Fruit fly (Drosophila melanogaster) whole organism, embryonic: ENCODE measurements around the gene TwdlE.

ENCODE experiments used
- Antp ChIP-seq: fragments of 200-800 bp; sonication (Bioruptor generic); optimal IDR thresholded peaks from 3 replicates; lab custom pipeline; 2016; ENCODE audit warnings: missing biosample characterization, missing genetic modification characterization
- Asciz ChIP-seq: fragments of 200-800 bp; sonication (Bioruptor generic); optimal IDR thresholded peaks from 2 replicates; lab custom pipeline; 2017; ENCODE audit warnings: missing biosample characterization, mild to moderate bottlenecking, missing genetic modification characterization, missing genetic modification reagents
- Atf-2 ChIP-seq: fragments of 200-800 bp; sonication (Bioruptor generic); optimal IDR thresholded peaks from 2 replicates; lab custom pipeline; 2016; ENCODE audit warnings: missing biosample characterization, missing genetic modification characterization
- Atf6 ChIP-seq: fragments of 200-800 bp; sonication (Bioruptor generic); IDR thresholded peaks from 2 replicates; pipeline ENCODE4 v1.3.6; 2022; ENCODE audit warnings: missing biosample characterization, missing genetic modification characterization
- CG1024 ChIP-seq: fragments of 200-800 bp; sonication (Bioruptor generic); IDR thresholded peaks from 2 replicates; pipeline ENCODE4 v1.3.6; 2022; ENCODE audit warnings: missing biosample characterization, missing genetic modification characterization
- CG10654 ChIP-seq: fragments of 200-800 bp; sonication (Bioruptor generic); optimal IDR thresholded peaks from 2 replicates; lab custom pipeline; 2016; ENCODE audit warnings: missing biosample characterization, missing genetic modification characterization
- CG11085 ChIP-seq: fragments of 200-800 bp; sonication (Bioruptor generic); IDR thresholded peaks from 2 replicates; pipeline ENCODE4 v1.3.6; 2022; ENCODE audit warnings: missing biosample characterization, missing genetic modification characterization
- CG11456 ChIP-seq: fragments of 200-800 bp; sonication (Bioruptor generic); IDR thresholded peaks from 3 replicates; pipeline ENCODE4 v1.3.6; 2022; ENCODE audit warnings: missing biosample characterization, missing genetic modification characterization
- CG11504 ChIP-seq: fragments of 200-800 bp; sonication (Bioruptor generic); optimal IDR thresholded peaks from 3 replicates; lab custom pipeline; 2019; ENCODE audit warnings: missing biosample characterization, mild to moderate bottlenecking, missing genetic modification characterization, moderate library complexity
- CG12104 ChIP-seq: fragments of 200-800 bp; sonication (Bioruptor generic); optimal IDR thresholded peaks from 3 replicates; lab custom pipeline; 2016; ENCODE audit warnings: missing biosample characterization, missing genetic modification characterization
- CG12236 ChIP-seq: fragments of 200-800 bp; sonication (Bioruptor generic); optimal IDR thresholded peaks from 2 replicates; lab custom pipeline; 2016; ENCODE audit warnings: missing biosample characterization, missing genetic modification characterization
- CG12391 ChIP-seq: fragments of 200-800 bp; sonication (Bioruptor generic); optimal IDR thresholded peaks from 3 replicates; lab custom pipeline; 2018; ENCODE audit warnings: missing biosample characterization, mild to moderate bottlenecking, missing genetic modification characterization, moderate library complexity
- CG12659 ChIP-seq: fragments of 200-800 bp; sonication (Bioruptor generic); optimal IDR thresholded peaks from 3 replicates; lab custom pipeline; 2017; ENCODE audit warnings: mild to moderate bottlenecking, missing biosample characterization, missing genetic modification reagents, missing genetic modification characterization
- CG12744 ChIP-seq: fragments of 200-800 bp; sonication (Bioruptor generic); optimal IDR thresholded peaks from 2 replicates; lab custom pipeline; 2016; ENCODE audit warnings: missing biosample characterization, missing genetic modification characterization
- CG15696 ChIP-seq: fragments of 200-800 bp; sonication (Bioruptor generic); optimal IDR thresholded peaks from 2 replicates; lab custom pipeline; 2019; ENCODE audit warnings: missing biosample characterization, mild to moderate bottlenecking, missing genetic modification characterization, moderate library complexity
- CG16813 ChIP-seq: fragments of 200-800 bp; sonication (Bioruptor generic); IDR thresholded peaks from 3 replicates; pipeline ENCODE4 v1.3.6; 2022; ENCODE audit warnings: missing biosample characterization, missing genetic modification characterization; ENCODE audit not compliant: partially characterized antibody
- CG17829 ChIP-seq: fragments of 200-800 bp; optimal IDR thresholded peaks from 2 replicates; lab custom pipeline; 2019; ENCODE audit warnings: missing biosample characterization, mild to moderate bottlenecking, missing genetic modification characterization, moderate library complexity
- CG18619 ChIP-seq: fragments of 200-800 bp; sonication (Bioruptor generic); optimal IDR thresholded peaks from 3 replicates; lab custom pipeline; 2017; ENCODE audit warnings: missing biosample characterization, mild to moderate bottlenecking, missing genetic modification characterization
- CG2678 ChIP-seq: fragments of 200-800 bp; sonication (Bioruptor generic); optimal IDR thresholded peaks from 3 replicates; lab custom pipeline; 2019; ENCODE audit warnings: missing biosample characterization, mild to moderate bottlenecking, missing genetic modification characterization, moderate library complexity
- CG30020 ChIP-seq: fragments of 200-800 bp; optimal IDR thresholded peaks from 2 replicates; lab custom pipeline; 2019; ENCODE audit warnings: missing biosample characterization, mild to moderate bottlenecking, missing genetic modification characterization, moderate library complexity
- CG3163 ChIP-seq: fragments of 200-800 bp; sonication (Bioruptor generic); optimal IDR thresholded peaks from 3 replicates; lab custom pipeline; 2016; ENCODE audit warnings: missing biosample characterization, missing genetic modification characterization
- CG3995 ChIP-seq: fragments of 200-800 bp; sonication (Bioruptor generic); optimal IDR thresholded peaks from 3 replicates; lab custom pipeline; 2016; ENCODE audit warnings: missing biosample characterization, missing genetic modification characterization
- CG6272 ChIP-seq: fragments of 200-800 bp; sonication (Bioruptor generic); IDR thresholded peaks from 2 replicates; pipeline ENCODE4 v1.3.6; 2022; ENCODE audit warnings: missing biosample characterization, missing genetic modification characterization
- CG6791 ChIP-seq: fragments of 200-800 bp; sonication (Bioruptor generic); IDR thresholded peaks from 3 replicates; pipeline ENCODE4 v1.3.6; 2022; ENCODE audit warnings: missing biosample characterization, missing genetic modification characterization; ENCODE audit not compliant: partially characterized antibody
- CG7963 ChIP-seq: fragments of 200-800 bp; sonication (Bioruptor generic); IDR thresholded peaks from 3 replicates; pipeline ENCODE4 v1.3.6; 2022; ENCODE audit warnings: missing biosample characterization, missing genetic modification characterization; ENCODE audit not compliant: partially characterized antibody
- CG8765 ChIP-seq: fragments of 200-800 bp; sonication (Bioruptor generic); IDR thresholded peaks from 2 replicates; pipeline ENCODE4 v1.3.6; 2022; ENCODE audit warnings: missing biosample characterization, missing genetic modification characterization
- CG8924 ChIP-seq: fragments of 200-800 bp; optimal IDR thresholded peaks from 3 replicates; lab custom pipeline; 2019; ENCODE audit warnings: missing biosample characterization, mild to moderate bottlenecking, missing genetic modification characterization, moderate library complexity
- CG9215 ChIP-seq: fragments of 200-800 bp; sonication (Bioruptor generic); IDR thresholded peaks from 2 replicates; pipeline ENCODE4 v1.3.6; 2022; ENCODE audit warnings: missing biosample characterization, missing genetic modification characterization
- MTF-1 ChIP-seq: fragments of 200-800 bp; sonication (Bioruptor generic); optimal IDR thresholded peaks from 2 replicates; lab custom pipeline; 2018; ENCODE audit warnings: missing biosample characterization, mild to moderate bottlenecking, missing genetic modification characterization, borderline replicate concordance
- Mrtf ChIP-seq: fragments of 200-800 bp; sonication (Bioruptor generic); IDR thresholded peaks from 3 replicates; pipeline ENCODE4 v1.3.6; 2022; ENCODE audit warnings: missing biosample characterization, missing genetic modification characterization
- Nf-YC ChIP-seq: fragments of 200-800 bp; optimal IDR thresholded peaks from 3 replicates; lab custom pipeline; 2019; ENCODE audit warnings: missing biosample characterization, mild to moderate bottlenecking, missing genetic modification characterization, moderate library complexity
- Ptx1 ChIP-seq: fragments of 200-800 bp; sonication (Bioruptor generic); IDR thresholded peaks from 2 replicates; pipeline ENCODE4 v1.3.6; 2022; ENCODE audit warnings: missing biosample characterization, missing genetic modification characterization
- Scr ChIP-seq: fragments of 200-800 bp; sonication (Bioruptor generic); IDR thresholded peaks from 2 replicates; pipeline ENCODE4 v1.3.6; 2022; ENCODE audit warnings: missing biosample characterization, missing genetic modification characterization; ENCODE audit not compliant: partially characterized antibody
- Sox102F ChIP-seq: fragments of 200-800 bp; sonication (Bioruptor generic); optimal IDR thresholded peaks from 2 replicates; lab custom pipeline; 2018; ENCODE audit warnings: missing biosample characterization, mild to moderate bottlenecking, missing genetic modification characterization, moderate library complexity
- Stat92E ChIP-seq, 3 experiments: fragments of >200 bp in 2 of 3; fragments of 200-800 bp in 1 of 3; sonication (Bioruptor generic) in 1 of 3; optimal IDR thresholded peaks; 2 replicates each; lab custom pipeline; 2017 to 2019; ENCODE audit warnings: missing biosample characterization in 3 of 3, missing genetic modification characterization in 3 of 3, mild to moderate bottlenecking in 1 of 3, moderate library complexity in 1 of 3
- abd-A ChIP-seq: fragments of 200-800 bp; sonication (Bioruptor generic); optimal IDR thresholded peaks from 3 replicates; lab custom pipeline; 2019; ENCODE audit warnings: missing biosample characterization, mild to moderate bottlenecking, missing genetic modification characterization, moderate library complexity
- ase ChIP-seq: fragments of 200-800 bp; sonication (Bioruptor generic); IDR thresholded peaks from 3 replicates; pipeline ENCODE4 v1.3.6; 2022; ENCODE audit warnings: missing biosample characterization, missing genetic modification characterization
- crp ChIP-seq, 2 experiments: fragments of 200-800 bp; sonication (Bioruptor generic); optimal IDR thresholded peaks; 2 replicates in 1 of 2; 3 replicates in 1 of 2; lab custom pipeline; 2017; ENCODE audit warnings: missing biosample characterization in 2 of 2, missing genetic modification characterization in 2 of 2, mild to moderate bottlenecking in 1 of 2, moderate library complexity in 1 of 2
- dm ChIP-seq: fragments of 200-800 bp; sonication (Bioruptor generic); optimal IDR thresholded peaks from 3 replicates; lab custom pipeline; 2016; ENCODE audit warnings: missing biosample characterization, missing genetic modification characterization
- dpn ChIP-seq, 2 experiments: fragments of 200-800 bp; sonication (Bioruptor generic); optimal IDR thresholded peaks; 3 replicates each; lab custom pipeline; 2016; ENCODE audit warnings: missing biosample characterization in 2 of 2, missing genetic modification characterization in 2 of 2
- ems ChIP-seq: fragments of 200-800 bp; sonication (Bioruptor generic); optimal IDR thresholded peaks from 3 replicates; lab custom pipeline; 2016; ENCODE audit warnings: missing biosample characterization, missing genetic modification characterization
- insv ChIP-seq, 2 experiments: fragments of 200-800 bp; sonication (Bioruptor generic); optimal IDR thresholded peaks; 3 replicates each; lab custom pipeline; 2016 to 2018; ENCODE audit warnings: missing biosample characterization in 2 of 2, missing genetic modification characterization in 2 of 2
- mirr ChIP-seq: fragments of 200-800 bp; sonication (Bioruptor generic); optimal IDR thresholded peaks from 3 replicates; lab custom pipeline; 2018; ENCODE audit warnings: missing biosample characterization, mild to moderate bottlenecking, missing genetic modification characterization
- nmo ChIP-seq: fragments of 200-800 bp; sonication (Bioruptor generic); optimal IDR thresholded peaks from 2 replicates; lab custom pipeline; 2018; ENCODE audit warnings: missing biosample characterization, mild to moderate bottlenecking, missing genetic modification characterization, moderate library complexity
- pho ChIP-seq: fragments of 200-800 bp; sonication (Bioruptor generic); optimal IDR thresholded peaks from 2 replicates; lab custom pipeline; 2016; ENCODE audit warnings: missing biosample characterization, missing genetic modification characterization
- pzg ChIP-seq: fragments of 200-800 bp; sonication (Bioruptor generic); optimal IDR thresholded peaks from 3 replicates; lab custom pipeline; 2018; ENCODE audit warnings: missing biosample characterization, mild to moderate bottlenecking, missing genetic modification characterization, moderate library complexity
- row ChIP-seq: fragments of 200-800 bp; sonication (Bioruptor generic); IDR thresholded peaks from 3 replicates; pipeline ENCODE4 v1.3.6; 2022; ENCODE audit warnings: missing biosample characterization, missing genetic modification characterization
- salm ChIP-seq: fragments of 200-800 bp; sonication (Bioruptor generic); optimal IDR thresholded peaks from 2 replicates; lab custom pipeline; 2018; ENCODE audit warnings: missing biosample characterization, mild to moderate bottlenecking, missing genetic modification characterization
- tap ChIP-seq: fragments of 200-800 bp; optimal IDR thresholded peaks from 3 replicates; lab custom pipeline; 2019; ENCODE audit warnings: missing biosample characterization, mild to moderate bottlenecking, missing genetic modification characterization, moderate library complexity
- tin ChIP-seq: fragments of 200-800 bp; sonication (Bioruptor generic); optimal IDR thresholded peaks from 3 replicates; lab custom pipeline; 2016; ENCODE audit warnings: missing biosample characterization, missing genetic modification characterization

TwdlE gene

DNA sequence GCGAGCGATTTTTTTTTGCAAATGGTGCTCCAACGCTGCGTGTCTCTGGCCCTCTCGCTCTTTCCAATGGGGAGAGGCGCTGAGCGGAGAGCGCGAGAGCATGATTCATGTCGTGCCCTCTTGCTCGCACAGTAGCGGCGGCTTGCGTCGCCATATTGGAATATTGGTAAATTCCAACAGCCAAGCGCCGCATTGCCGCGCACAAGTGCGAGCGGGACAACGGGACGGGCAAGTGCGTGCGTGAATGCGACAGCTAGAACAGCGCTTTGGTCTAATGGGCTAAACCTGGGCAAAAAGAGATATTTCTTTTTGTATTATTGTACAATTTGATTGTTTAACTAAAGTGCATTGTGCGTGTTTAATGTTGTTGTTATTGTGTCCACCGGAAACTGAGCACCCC, 32.4 kb downstream of the TwdlE start (continued):
- TF ChIP-seq CG3163 (no peak), nmo (GFP tag; lab: Kevin White, UChicago) (peak; percentile 82), CG12104 (GFP tag; lab: Kevin White, UChicago) (no peak), Stat92E (GFP tag; optimal IDR thresholded peaks at IDR 0.05; lab: Kevin White, UChicago) (no peak), pzg (GFP tag; lab: Kevin White, UChicago) (peak; percentile 28), Asciz (GFP tag; lab: Kevin White, UChicago) (no peak), abd-A (tag; lab: Kevin White, UChicago) (peak; percentile 88), CG11456 (no peak), CG3995 (GFP tag; lab: Kevin White, UChicago) (no peak), salm (tag; lab: Kevin White, UChicago) (no peak), ems (GFP tag; lab: Kevin White, UChicago) (no peak), insv (GFP tag; optimal IDR thresholded peaks at IDR 0.05; lab: Kevin White, UChicago) (peak in 1 of 2 experiments; percentile 62), CG11085 (GFP tag; lab: Robert Waterston, UW) (no peak), CG7963 (0 out of 3 replicates have a peak, but pooled peaks have one; percentile 31), Antp (GFP tag; lab: Kevin White, UChicago) (no peak), Sox102F (no peak), tin (GFP tag; lab: Kevin White, UChicago) (no peak), CG10654 (GFP tag; lab: Kevin White, UChicago) (no peak), mirr (GFP tag; lab: Kevin White, UChicago) (peak; percentile 49), CG12391 (tag; lab: Kevin White, UChicago) (no peak), Atf-2 (no peak), CG18619 (peak; percentile 19), CG8765 (0 out of 2 replicates have a peak, but pooled peaks have one; percentile 59), CG12236 (no peak), ase (no peak), CG2678 (peak; percentile 14), CG12744 (GFP tag; lab: Kevin White, UChicago) (no peak), MTF-1 (peak; percentile 16), CG30020 (tag; lab: Kevin White, UChicago) (peak; percentile 19), dm (peak; percentile 52), tap (tag; lab: Kevin White, UChicago) (no peak), dpn (GFP tag; optimal IDR thresholded peaks at IDR 0.05; lab: Kevin White, UChicago) (no peak), CG17829 (tag; lab: Kevin White, UChicago) (peak; percentile 59), Atf6 (GFP tag; lab: Robert Waterston, UW) (no peak), CG9215 (peak; percentile 21; the same call in 1 of the 2 replicates), row (GFP tag; lab: Robert Waterston, UW) (no peak), crp (GFP tag; optimal IDR thresholded peaks at IDR 0.05; lab: Kevin White, UChicago) (no peak), Nf-YC (tag; lab: Kevin White, UChicago) (peak; percentile 89), CG15696 (tag; lab: Kevin White, UChicago) (peak; percentile 10), CG1024 (no peak), CG16813 (GFP tag; lab: Robert Waterston, UW) (peak; percentile 56; the same call in 1 of the 3 replicates), CG11504 (tag; lab: Kevin White, UChicago) (no peak), Mrtf (GFP tag; lab: Robert Waterston, UW) (no peak), CG6272 (GFP tag; lab: Robert Waterston, UW) (peak; percentile 41; the same call in 1 of the 2 replicates), CG6791 (GFP tag; lab: Robert Waterston, UW) (peak; percentile 65; the same call in 2 of the 3 replicates), Ptx1 (no peak), CG12659 (GFP tag; lab: Kevin White, UChicago) (peak; percentile 69), CG8924 (tag; lab: Kevin White, UChicago) (peak; percentile 74), Scr (GFP tag; lab: Robert Waterston, UW) (no peak), pho (GFP tag; lab: Kevin White, UChicago) (peak; percentile 26)
